Fruit fly (Drosophila melanogaster): ENCODE measurements around the gene TSG101.

The TSG101 gene

DNA sequence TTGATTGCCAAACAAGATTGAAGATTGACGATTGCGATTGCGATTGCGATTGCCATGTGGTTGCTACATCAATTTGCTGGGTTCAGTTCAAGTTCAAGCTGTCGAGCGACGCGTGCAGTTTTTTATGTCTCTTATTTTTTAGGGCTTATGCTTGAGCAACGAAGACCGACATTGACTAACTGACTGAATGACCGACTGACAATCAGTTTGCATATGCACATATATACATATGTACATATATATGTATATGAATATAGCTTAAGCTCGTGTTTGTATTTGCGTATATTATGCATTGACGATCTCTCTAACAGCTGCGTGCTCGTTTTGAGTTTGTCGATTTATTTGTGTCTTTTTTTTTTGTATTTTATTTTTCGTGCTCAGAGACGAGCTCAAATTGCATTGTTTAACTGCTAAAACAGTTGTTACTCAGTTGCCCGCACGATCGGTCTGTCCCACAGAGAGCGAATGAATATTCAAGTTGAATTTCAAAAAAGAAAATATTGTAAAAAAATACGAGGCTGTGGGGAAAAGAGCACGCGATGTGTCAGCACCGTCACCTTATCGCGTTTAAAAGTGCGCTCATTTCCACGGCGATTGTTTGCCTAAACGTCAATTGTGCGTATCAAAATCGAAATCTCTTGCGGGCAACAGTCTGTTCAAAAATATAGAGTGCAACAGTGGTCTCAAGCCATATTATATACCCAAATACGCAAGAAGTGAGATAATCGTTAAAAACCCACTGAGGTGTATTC lies 44.3 kb downstream of the TSG101 start (continued):
- TF ChIP-seq eve (GFP tag; optimal IDR thresholded peaks at IDR 0.05) (peak in 1 of 2 experiments; percentile 42), sr (GFP tag; IDR thresholded peaks at IDR 0.05) (no peak), sd (tag; optimal IDR thresholded peaks at IDR 0.05) (no peak)

DNA sequence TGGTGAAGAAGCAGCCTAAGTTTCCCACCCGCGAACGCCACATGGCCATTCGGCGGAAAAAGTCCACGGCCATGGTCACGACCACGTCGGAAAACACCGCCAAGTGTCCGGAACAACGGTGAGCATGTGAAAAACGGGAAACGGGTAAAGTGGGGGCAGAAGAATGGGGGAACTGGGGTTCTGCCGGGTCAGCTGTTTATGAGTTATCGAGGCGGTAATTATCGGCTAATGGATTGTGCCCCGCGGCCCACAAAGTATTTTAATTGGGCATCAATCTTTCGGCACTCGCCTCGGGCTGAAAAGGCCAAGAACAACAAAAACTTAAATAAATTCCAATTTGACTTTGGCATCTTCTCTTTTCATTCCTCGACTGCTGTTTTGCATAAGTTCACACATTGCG lies 45.2 kb downstream of the TSG101 start:
- TF ChIP-seq sisA (GFP tag; IDR thresholded peaks at IDR 0.05) (no peak), CTCF (GFP tag; optimal IDR thresholded peaks at IDR 0.05) (peak; percentile 15), CG7556 (GFP tag; optimal IDR thresholded peaks at IDR 0.05) (no peak), HLH4C (GFP tag; IDR thresholded peaks at IDR 0.05; ENCODE audit: partially characterized antibody) (no peak), sd (tag; optimal IDR thresholded peaks at IDR 0.05) (peak; percentile 78), CG7839 (tag; optimal IDR thresholded peaks at IDR 0.05) (no peak), Atf6 (GFP tag; IDR thresholded peaks at IDR 0.05) (no peak), CG10321 (GFP tag; IDR thresholded peaks at IDR 0.05) (0 out of 2 replicates have a peak, but pooled peaks have one; percentile 25), trh (GFP tag; optimal IDR thresholded peaks at IDR 0.05) (no peak), CG11456 (GFP tag; IDR thresholded peaks at IDR 0.05) (0 out of 3 replicates have a peak, but pooled peaks have one; percentile 12), B-H2 (GFP tag; optimal IDR thresholded peaks at IDR 0.05) (no peak), crol (GFP tag; IDR thresholded peaks at IDR 0.05) (peak; percentile 65; the same call in 1 of the 2 replicates), crp (GFP tag; optimal IDR thresholded peaks at IDR 0.05) (peak in 1 of 2 experiments; percentile 4), CG12769 (tag; optimal IDR thresholded peaks at IDR 0.05) (peak; percentile 73), org-1 (GFP tag; optimal IDR thresholded peaks at IDR 0.05) (peak; percentile 25), so (GFP tag; IDR thresholded peaks at IDR 0.05) (0 out of 3 replicates have a peak, but pooled peaks have one; percentile 18), abd-A (tag; optimal IDR thresholded peaks at IDR 0.05) (peak; percentile 67), zen (tag; optimal IDR thresholded peaks at IDR 0.05) (no peak), chinmo (GFP tag; IDR thresholded peaks at IDR 0.05; ENCODE audit: partially characterized antibody) (0 out of 4 replicates have a peak, but pooled peaks have one; percentile 6), ci (GFP tag; IDR thresholded peaks at IDR 0.05) (0 out of 3 replicates have a peak, but pooled peaks have one; percentile 26), jumu (GFP tag; optimal IDR thresholded peaks at IDR 0.05) (no peak), unc-4 (GFP tag; IDR thresholded peaks at IDR 0.05; ENCODE audit: partially characterized antibody) (no peak)

DNA sequence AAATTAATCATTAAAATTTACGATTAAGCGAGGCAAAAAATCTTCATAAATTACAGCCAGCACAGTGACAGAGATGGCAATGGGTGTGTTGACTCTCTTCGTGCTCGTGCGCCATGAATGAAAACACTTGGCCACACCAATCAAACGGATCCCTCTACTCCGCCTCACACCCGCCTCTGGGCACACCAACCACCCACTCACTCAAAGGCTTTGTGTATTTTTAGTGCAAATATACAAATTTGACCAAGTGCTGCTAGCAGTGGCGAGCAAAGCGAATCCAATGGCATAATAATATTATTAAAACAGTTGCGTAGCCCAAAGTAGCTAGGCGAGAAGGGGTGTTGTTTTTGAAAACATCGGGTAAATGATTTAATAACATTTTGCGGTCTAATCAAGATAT lies 47.5 kb downstream of the TSG101 start:
- 0 out of 3 replicates have a peak, but pooled peaks have one; percentile 37 for TF ChIP-seq gce (GFP tag; IDR thresholded peaks at IDR 0.05)
- peak; percentile 24 for TF ChIP-seq nau (GFP tag; optimal IDR thresholded peaks at IDR 0.05)
- peak; percentile 19; the same call in 1 of the 2 replicates for TF ChIP-seq Rfx (GFP tag; IDR thresholded peaks at IDR 0.05)
- no peak for TF ChIP-seq lov (optimal IDR thresholded peaks at IDR 0.05)
- no peak for TF ChIP-seq lov (GFP tag; IDR thresholded peaks at IDR 0.05)
- TF ChIP-seq dysf (GFP tag; IDR thresholded peaks at IDR 0.05) = 0 out of 3 replicates have a peak, but pooled peaks have one; percentile 11
- 0 out of 2 replicates have a peak, but pooled peaks have one; percentile 8 for TF ChIP-seq dati (GFP tag; IDR thresholded peaks at IDR 0.05)
- peak; percentile 95 for TF ChIP-seq stwl (tag; optimal IDR thresholded peaks at IDR 0.05)
- no peak for TF ChIP-seq ro (GFP tag; IDR thresholded peaks at IDR 0.05)
- peak; percentile 17 for TF ChIP-seq CG15514 (GFP tag; optimal IDR thresholded peaks at IDR 0.05)
- peak; percentile 60; the same call in 2 of the 3 replicates for TF ChIP-seq CG6791 (GFP tag; IDR thresholded peaks at IDR 0.05; ENCODE audit: partially characterized antibody)
- TF ChIP-seq E2f2 (GFP tag; IDR thresholded peaks at IDR 0.05) = peak; percentile 7; the same call in 1 of the 2 replicates
- TF ChIP-seq CG11695 (GFP tag; IDR thresholded peaks at IDR 0.05) = 0 out of 3 replicates have a peak, but pooled peaks have one; percentile 13
- TF ChIP-seq CG7987 (GFP tag; optimal IDR thresholded peaks at IDR 0.05) = peak; percentile 5
- TF ChIP-seq CG8290 (GFP tag; optimal IDR thresholded peaks at IDR 0.05) = no peak
- TF ChIP-seq CG8290 (tag; optimal IDR thresholded peaks at IDR 0.05) = peak in 1 of 2 experiments; percentile 40
- TF ChIP-seq slp2 (GFP tag; optimal IDR thresholded peaks at IDR 0.05) = no peak
- TF ChIP-seq amos (GFP tag; IDR thresholded peaks at IDR 0.05; ENCODE audit: partially characterized antibody) = 0 out of 2 replicates have a peak, but pooled peaks have one; percentile 9
- TF ChIP-seq ac (GFP tag; optimal IDR thresholded peaks at IDR 0.05) = no peak
- TF ChIP-seq CG12071 (GFP tag; optimal IDR thresholded peaks at IDR 0.05) = peak; percentile 4
- no peak for TF ChIP-seq nom (GFP tag; optimal IDR thresholded peaks at IDR 0.05)
- TF ChIP-seq sr (GFP tag; IDR thresholded peaks at IDR 0.05) = peak; percentile 72; the same call in 2 of the 3 replicates
- 0 out of 3 replicates have a peak, but pooled peaks have one; percentile 29 for TF ChIP-seq zen2 (GFP tag; IDR thresholded peaks at IDR 0.05; ENCODE audit: partially characterized antibody)
- peak; percentile 41 for TF ChIP-seq CG13287 (GFP tag; IDR thresholded peaks at IDR 0.05; ENCODE audit: partially characterized antibody)
